Worm (Caenorhabditis elegans) whole organism, L3 larva: Measurements from ENCODE around the gene lin-9.

Experiments
- ama-1 ChIP-seq: fragments of 150-350 bp; optimal IDR thresholded peaks from 2 replicates; lab custom pipeline; 2018
- ceh-82 ChIP-seq: fragments of 150-350 bp; optimal IDR thresholded peaks from 2 replicates; lab custom pipeline; 2014; ENCODE audit warnings: missing biosample characterization, missing genetic modification characterization
- ceh-9 ChIP-seq: sonication (generic microtip); optimal IDR thresholded peaks from 2 replicates; lab custom pipeline; 2018; ENCODE audit warnings: missing biosample characterization, missing genetic modification characterization
- egl-27 ChIP-seq: sonication (generic microtip); optimal IDR thresholded peaks from 4 replicates; lab custom pipeline; 2017; ENCODE audit warnings: missing biosample characterization, missing genetic modification reagents, missing genetic modification characterization
- elt-1 ChIP-seq: fragments of 150-350 bp; optimal IDR thresholded peaks from 2 replicates; lab custom pipeline; 2014; ENCODE audit warnings: missing biosample characterization, missing genetic modification characterization
- fkh-2 ChIP-seq: fragments of 150-350 bp; optimal IDR thresholded peaks from 2 replicates; lab custom pipeline; 2014; ENCODE audit warnings: missing biosample characterization, missing genetic modification reagents, missing genetic modification characterization
- nfya-1 ChIP-seq: sonication (generic microtip); optimal IDR thresholded peaks from 2 replicates; lab custom pipeline; 2017; ENCODE audit warnings: missing genetic modification characterization, mild to moderate bottlenecking, missing compliant biosample characterization, antibody characterized with exemption, moderate library complexity; ENCODE audit not compliant: insufficient read depth
- nhr-77 ChIP-seq: fragments of 150-350 bp; optimal IDR thresholded peaks from 2 replicates; lab custom pipeline; 2014; ENCODE audit warnings: missing biosample characterization, missing genetic modification characterization
- skn-1 ChIP-seq: fragments of 150-350 bp; optimal IDR thresholded peaks from 2 replicates; lab custom pipeline; 2014; ENCODE audit warnings: missing biosample characterization, missing genetic modification characterization
- snpc-4 ChIP-seq: fragments of 150-350 bp; optimal IDR thresholded peaks from 2 replicates; lab custom pipeline; 2014; ENCODE audit warnings: missing biosample characterization, missing genetic modification characterization
- tbx-2 ChIP-seq: sonication (generic microtip); optimal IDR thresholded peaks from 2 replicates; lab custom pipeline; 2016; ENCODE audit warnings: mild to moderate bottlenecking, missing genetic modification characterization, missing compliant biosample characterization
- ztf-11 ChIP-seq: fragments of 150-350 bp; optimal IDR thresholded peaks from 2 replicates; lab custom pipeline; 2014; ENCODE audit warnings: missing biosample characterization, missing genetic modification characterization
- ztf-4 ChIP-seq: fragments of 150-350 bp; optimal IDR thresholded peaks from 2 replicates; lab custom pipeline; 2014; ENCODE audit warnings: missing biosample characterization, missing genetic modification characterization

- TF ChIP-seq tbx-2 (tag; lab: Kevin White, UChicago) (no peak), snpc-4 (tag; lab: Kevin White, UChicago) (no peak), ceh-9 (tag; lab: Kevin White, UChicago) (no peak), egl-27 (tag; lab: Kevin White, UChicago) (no peak), ceh-82 (tag; lab: Kevin White, UChicago) (no peak), elt-1 (no peak), fkh-2 (no peak), ama-1 (no peak), skn-1 (tag; lab: Kevin White, UChicago) (no peak), ztf-4 (tag; lab: Kevin White, UChicago) (no peak), nfya-1 (tag; lab: Kevin White, UChicago) (no peak), nhr-77 (no peak), ztf-11 (tag; lab: Kevin White, UChicago) (no peak)
Measured at ce11 chrIII:8893464-8893863, 10.5 kb downstream of the lin-9 start, which contains the start of gene ZK637.4.
